Fruit fly (Drosophila melanogaster): ENCODE results near the gene CG7691.

The CG7691 gene

DNA sequence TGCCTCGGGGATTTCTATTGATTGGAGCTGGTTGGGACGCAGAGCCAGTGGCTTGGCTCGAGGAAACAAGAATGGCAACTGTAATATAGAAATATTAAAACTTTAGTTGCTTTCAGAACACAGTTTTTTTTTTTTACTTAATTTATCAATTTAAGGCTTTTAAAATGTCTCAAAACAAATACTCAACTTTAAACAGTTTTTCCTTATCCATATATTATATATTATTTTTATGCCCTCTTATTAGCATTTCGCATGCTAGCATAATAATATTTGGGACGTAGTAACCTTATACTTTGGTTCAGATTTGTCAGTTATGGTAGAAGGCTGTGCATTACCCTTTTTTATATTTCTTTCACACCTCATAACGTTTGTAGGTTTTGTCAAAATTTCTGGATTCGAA lies 38.7 kb downstream of the CG7691 start, which contains the start of gene Tssk:
TSS of gene Tssk (plus strand) at position 301 of the 400 bp plus-strand sequence.
- TF ChIP-seq CG10348 (GFP tag; IDR thresholded peaks at IDR 0.05) (no peak), EcR (GFP tag; optimal IDR thresholded peaks at IDR 0.05) (no peak), CG15710 (tag; optimal IDR thresholded peaks at IDR 0.05) (no peak), Pif1B (GFP tag; optimal IDR thresholded peaks at IDR 0.05) (no peak), Snoo (tag; optimal IDR thresholded peaks at IDR 0.05) (no peak), CG13204 (GFP tag; optimal IDR thresholded peaks at IDR 0.05) (no peak), CG14655 (GFP tag; optimal IDR thresholded peaks at IDR 0.05) (no peak), fd96Ca (GFP tag; IDR thresholded peaks at IDR 0.05) (no peak), Pif1A (GFP tag; optimal IDR thresholded peaks at IDR 0.05) (no peak), gl (tag; optimal IDR thresholded peaks at IDR 0.05) (no peak), Ets98B (GFP tag; IDR thresholded peaks at IDR 0.05) (no peak)

Measured in whole organism, pupa.